Worm (Caenorhabditis elegans): ENCODE data around the gene nhr-242.

Gene nhr-242

ce11 chrIV:2618611-2619010 is 37.2 kb upstream of the nhr-242 start, which contains the start of gene smf-3 (continued):
- TF ChIP-seq dve-1 (tag; optimal IDR thresholded peaks at IDR 0.05; ENCODE audit: insufficient read depth) (peak; percentile 79), ceh-20 (GFP tag; IDR thresholded peaks at IDR 0.05) (no peak), nhr-11 (tag; optimal IDR thresholded peaks at IDR 0.05) (no peak), hlh-11 (tag; optimal IDR thresholded peaks at IDR 0.05) (peak; percentile 77), ceh-44 (GFP tag; IDR thresholded peaks at IDR 0.05) (no peak), T20F7.1 (GFP tag; optimal IDR thresholded peaks at IDR 0.05) (peak; percentile 5), rbr-2 (tag; optimal IDR thresholded peaks at IDR 0.05) (no peak), ama-1 (optimal IDR thresholded peaks at IDR 0.05) (no peak), unc-62 (GFP tag; optimal IDR thresholded peaks at IDR 0.05 in 1 of 2) (no peak), unc-62 (tag; optimal IDR thresholded peaks at IDR 0.05) (no peak), fkh-10 (GFP tag; optimal IDR thresholded peaks at IDR 0.05) (no peak), madf-9 (GFP tag; conservative IDR thresholded peaks at IDR 0.05) (no peak), pqm-1 (tag; optimal IDR thresholded peaks at IDR 0.05) (peak; percentile 86), dmd-6 (GFP tag; IDR thresholded peaks at IDR 0.05) (peak; percentile 86), zip-11 (GFP tag; IDR thresholded peaks at IDR 0.05) (no peak), zip-2 (tag; optimal IDR thresholded peaks at IDR 0.05) (no peak), daf-12 (tag; optimal IDR thresholded peaks at IDR 0.05) (no peak), F26F4.8 (GFP tag; conservative IDR thresholded peaks at IDR 0.05) (no peak), ztf-11 (tag; optimal IDR thresholded peaks at IDR 0.05) (no peak), cey-2 (tag; optimal IDR thresholded peaks at IDR 0.05; ENCODE audit: borderline replicate concordance, insufficient read depth) (no peak), unc-39 (tag; optimal IDR thresholded peaks at IDR 0.05) (no peak), jun-1 (tag; optimal IDR thresholded peaks at IDR 0.05) (no peak), Y48G9A.11 (GFP tag; IDR thresholded peaks at IDR 0.05) (no peak), R02D3.7 (tag; optimal IDR thresholded peaks at IDR 0.05) (no peak), dpl-1 (GFP tag; optimal IDR thresholded peaks at IDR 0.05) (no peak), Y5F2A.4 (GFP tag; optimal IDR thresholded peaks at IDR 0.05) (no peak), php-3 (GFP tag; IDR thresholded peaks at IDR 0.05) (peak; percentile 84), nhr-111 (GFP tag; optimal IDR thresholded peaks at IDR 0.05) (no peak), hmg-1.1 (GFP tag; IDR thresholded peaks at IDR 0.05) (no peak), attf-4 (tag; optimal IDR thresholded peaks at IDR 0.05) (no peak), nhr-237 (tag; optimal IDR thresholded peaks at IDR 0.05) (no peak), daf-16 (GFP tag; optimal IDR thresholded peaks at IDR 0.05) (no peak), daf-16 (tag; optimal IDR thresholded peaks at IDR 0.05) (peak; percentile 60), mxl-2 (GFP tag; conservative IDR thresholded peaks at IDR 0.05) (no peak), lin-1 (GFP tag; IDR thresholded peaks at IDR 0.05) (no peak), arid-1 (GFP tag; conservative IDR thresholded peaks at IDR 0.05) (no peak), ZK546.5 (tag; optimal IDR thresholded peaks at IDR 0.05) (no peak), snpc-1.2 (GFP tag; IDR thresholded peaks at IDR 0.05) (no peak), pha-4 (GFP tag; IDR thresholded peaks at IDR 0.05) (no peak), pha-4 (tag; optimal IDR thresholded peaks at IDR 0.05) (no peak), ceh-32 (tag; optimal IDR thresholded peaks at IDR 0.05; ENCODE audit: poor library complexity) (no peak), lin-13 (GFP tag; optimal IDR thresholded peaks at IDR 0.05) (no peak), lin-39 (tag; optimal IDR thresholded peaks at IDR 0.05) (no peak), mep-1 (tag; optimal IDR thresholded peaks at IDR 0.05) (no peak), saeg-2 (GFP tag; IDR thresholded peaks at IDR 0.05) (no peak), lin-38 (GFP tag; IDR thresholded peaks at IDR 0.05) (no peak), gei-8 (GFP tag; optimal IDR thresholded peaks at IDR 0.05) (no peak), dmd-8 (GFP tag; IDR thresholded peaks at IDR 0.05) (no peak), nhr-25 (tag; optimal IDR thresholded peaks at IDR 0.05; ENCODE audit: borderline replicate concordance, insufficient read depth) (no peak), ZK337.2 (GFP tag; IDR thresholded peaks at IDR 0.05) (no peak), nhr-77 (tag; optimal IDR thresholded peaks at IDR 0.05) (peak; percentile 61), daf-8 (GFP tag; IDR thresholded peaks at IDR 0.05) (no peak), T26A8.4 (GFP tag; IDR thresholded peaks at IDR 0.05) (no peak)

Data from whole organism, L4 larva.